Fruit fly (Drosophila melanogaster) whole organism, prepupa: ENCODE data around the gene Flo2.

ENCODE experiments used
- CG10631 ChIP-seq: fragments of 200-800 bp; sonication (Bioruptor generic); optimal IDR thresholded peaks from 2 replicates; lab custom pipeline; 2016; ENCODE audit warnings: missing biosample characterization, missing genetic modification characterization
- CG11294 ChIP-seq: fragments of 200-800 bp; sonication (Bioruptor generic); IDR thresholded peaks from 2 replicates; pipeline ENCODE4 v1.3.6; 2022; ENCODE audit warnings: missing biosample characterization, missing genetic modification characterization
- CG11762 ChIP-seq: fragments of 200-800 bp; sonication (Bioruptor generic); optimal IDR thresholded peaks from 3 replicates; lab custom pipeline; 2016; ENCODE audit warnings: missing biosample characterization, missing genetic modification characterization; ENCODE audit not compliant: insufficient read depth
- CG11902 ChIP-seq: fragments of 200-800 bp; sonication (Bioruptor generic); optimal IDR thresholded peaks from 3 replicates; lab custom pipeline; 2016; ENCODE audit warnings: missing biosample characterization, missing genetic modification characterization
- CG15336 ChIP-seq: fragments of 200-800 bp; sonication (Bioruptor generic); IDR thresholded peaks from 2 replicates; pipeline ENCODE4 v1.3.6; 2022; ENCODE audit warnings: missing biosample characterization, missing genetic modification characterization
- CG1621 ChIP-seq: fragments of 200-800 bp; sonication (Bioruptor generic); optimal IDR thresholded peaks from 3 replicates; lab custom pipeline; 2018; ENCODE audit warnings: missing biosample characterization, mild to moderate bottlenecking, missing genetic modification characterization
- CG31627 ChIP-seq: fragments of 200-800 bp; sonication (Bioruptor generic); optimal IDR thresholded peaks from 3 replicates; lab custom pipeline; 2016; ENCODE audit warnings: missing biosample characterization, missing genetic modification characterization
- CG32006 ChIP-seq: fragments of 200-800 bp; sonication (Bioruptor generic); optimal IDR thresholded peaks from 3 replicates; lab custom pipeline; 2017; ENCODE audit warnings: missing biosample characterization, mild to moderate bottlenecking, missing genetic modification characterization
- CG34406 ChIP-seq: fragments of 200-800 bp; sonication (Bioruptor generic); optimal IDR thresholded peaks from 3 replicates; lab custom pipeline; 2016; ENCODE audit warnings: missing biosample characterization, missing genetic modification characterization
- CG4318 ChIP-seq: fragments of 200-800 bp; sonication (Bioruptor generic); optimal IDR thresholded peaks from 3 replicates; lab custom pipeline; 2017; ENCODE audit warnings: missing biosample characterization, mild to moderate bottlenecking, missing genetic modification characterization
- CG6163 ChIP-seq: fragments of 200-800 bp; sonication (Bioruptor generic); IDR thresholded peaks from 3 replicates; pipeline ENCODE4 v1.3.6; 2022; ENCODE audit warnings: missing biosample characterization, missing genetic modification characterization
- CG6792 ChIP-seq: fragments of 200-800 bp; sonication (Bioruptor generic); optimal IDR thresholded peaks from 3 replicates; lab custom pipeline; 2016; ENCODE audit warnings: missing biosample characterization, missing genetic modification characterization
- CG6808 ChIP-seq: fragments of 200-800 bp; sonication (Bioruptor generic); optimal IDR thresholded peaks from 3 replicates; lab custom pipeline; 2017; ENCODE audit warnings: missing biosample characterization, missing genetic modification characterization, mild to moderate bottlenecking, moderate library complexity, missing genetic modification reagents
- CG7368 ChIP-seq: fragments of 200-800 bp; sonication (Bioruptor generic); optimal IDR thresholded peaks from 3 replicates; lab custom pipeline; 2016; ENCODE audit warnings: missing biosample characterization, missing genetic modification characterization
- CG8632 ChIP-seq: fragments of 200-800 bp; sonication (Bioruptor generic); optimal IDR thresholded peaks from 3 replicates; lab custom pipeline; 2016; ENCODE audit warnings: missing biosample characterization, missing genetic modification characterization
- Eip75B ChIP-seq: fragments of 200-800 bp; sonication (Bioruptor generic); optimal IDR thresholded peaks from 3 replicates; lab custom pipeline; 2016; ENCODE audit warnings: missing biosample characterization, missing genetic modification characterization
- Eip78C ChIP-seq: fragments of 200-800 bp; sonication (Bioruptor generic); peaks from one replicate; lab custom pipeline; 2016; ENCODE audit warnings: missing biosample characterization, missing genetic modification characterization
- Gug ChIP-seq: fragments of 200-800 bp; sonication (Bioruptor generic); IDR thresholded peaks from 2 replicates; pipeline ENCODE4 v1.3.6; 2022; ENCODE audit warnings: missing biosample characterization, missing genetic modification characterization
- Met ChIP-seq: fragments of 200-800 bp; sonication (Bioruptor generic); optimal IDR thresholded peaks from 3 replicates; lab custom pipeline; 2016; ENCODE audit warnings: missing biosample characterization, missing genetic modification characterization
- OdsH ChIP-seq: fragments of 200-800 bp; sonication (Bioruptor generic); optimal IDR thresholded peaks from 3 replicates; lab custom pipeline; 2016; ENCODE audit warnings: missing biosample characterization, missing genetic modification characterization
- Smox ChIP-seq: fragments of 200-800 bp; sonication (Bioruptor generic); optimal IDR thresholded peaks from 3 replicates; lab custom pipeline; 2016; ENCODE audit warnings: missing biosample characterization, missing genetic modification characterization
- Sox102F ChIP-seq: fragments of 200-800 bp; sonication (Bioruptor generic); optimal IDR thresholded peaks from 2 replicates; lab custom pipeline; 2016; ENCODE audit warnings: missing biosample characterization, mild to moderate bottlenecking, missing genetic modification characterization
- achi ChIP-seq: fragments of 200-800 bp; sonication (Bioruptor generic); optimal IDR thresholded peaks from 3 replicates; lab custom pipeline; 2016; ENCODE audit warnings: missing biosample characterization, missing genetic modification characterization
- acj6 ChIP-seq: fragments of 200-800 bp; sonication (Bioruptor generic); optimal IDR thresholded peaks from 3 replicates; lab custom pipeline; 2016; ENCODE audit warnings: missing biosample characterization, missing genetic modification characterization
- cyc ChIP-seq: fragments of 200-800 bp; sonication (Bioruptor generic); optimal IDR thresholded peaks from 3 replicates; lab custom pipeline; 2016; ENCODE audit warnings: missing biosample characterization, missing genetic modification characterization
- dsx ChIP-seq: fragments of 200-800 bp; optimal IDR thresholded peaks from 3 replicates; lab custom pipeline; 2019; ENCODE audit warnings: missing biosample characterization, mild to moderate bottlenecking, missing genetic modification characterization, moderate library complexity; ENCODE audit not compliant: poor library complexity, severe bottlenecking
- eg ChIP-seq: fragments of 200-800 bp; sonication (Bioruptor generic); IDR thresholded peaks from 3 replicates; pipeline ENCODE4 v1.3.6; 2022; ENCODE audit warnings: missing biosample characterization, missing genetic modification characterization
- esn ChIP-seq: fragments of 200-800 bp; sonication (Bioruptor generic); optimal IDR thresholded peaks from 2 replicates; lab custom pipeline; 2016; ENCODE audit warnings: missing biosample characterization, mild to moderate bottlenecking, missing genetic modification characterization, moderate library complexity
- fkh ChIP-seq: fragments of 200-800 bp; sonication (Bioruptor generic); optimal IDR thresholded peaks from 3 replicates; lab custom pipeline; 2017; ENCODE audit warnings: missing biosample characterization, mild to moderate bottlenecking, missing genetic modification characterization, moderate library complexity
- lz ChIP-seq: fragments of 200-800 bp; sonication (Bioruptor generic); optimal IDR thresholded peaks from 3 replicates; lab custom pipeline; 2016; ENCODE audit warnings: missing biosample characterization, missing genetic modification characterization
- spab ChIP-seq: fragments of 200-800 bp; sonication (Bioruptor generic); optimal IDR thresholded peaks from 2 replicates; lab custom pipeline; 2017; ENCODE audit warnings: missing biosample characterization, mild to moderate bottlenecking, missing genetic modification characterization, missing genetic modification reagents
- svp ChIP-seq: fragments of 200-800 bp; sonication (Bioruptor generic); peaks from one replicate; lab custom pipeline; 2016; ENCODE audit warnings: missing biosample characterization, missing genetic modification characterization
- vri ChIP-seq: fragments of 200-800 bp; sonication (Bioruptor generic); optimal IDR thresholded peaks from 3 replicates; lab custom pipeline; 2016; ENCODE audit warnings: missing biosample characterization, mild to moderate bottlenecking, missing genetic modification characterization

Gene Flo2

DNA sequence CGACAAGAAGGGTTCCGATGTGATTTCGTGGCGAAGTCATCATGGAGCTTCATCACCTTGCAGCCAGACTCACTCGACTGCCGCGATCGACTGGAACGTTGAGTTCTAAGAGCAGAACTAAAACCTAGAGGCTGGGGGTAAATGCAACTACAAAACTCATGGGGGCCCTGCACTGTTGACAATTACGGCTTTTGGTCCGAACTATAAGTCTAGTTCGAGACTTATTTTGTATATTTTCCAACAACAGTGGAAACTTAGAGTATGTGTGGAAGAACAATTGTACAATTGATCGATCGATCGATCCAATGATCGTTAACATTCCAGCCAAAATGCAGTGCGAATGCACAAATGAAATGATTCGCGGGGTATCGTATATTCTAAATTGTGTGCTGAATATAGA is 17.1 kb downstream of the Flo2 start, which contains the start of gene CG9519:
CG9519 (minus strand) TSS at position 101 of the 400 bp plus-strand sequence.
- TF ChIP-seq achi (no peak), fkh (GFP tag; lab: Kevin White, UChicago) (no peak), acj6 (GFP tag; lab: Kevin White, UChicago) (no peak), CG6808 (GFP tag; lab: Kevin White, UChicago) (no peak)

DNA sequence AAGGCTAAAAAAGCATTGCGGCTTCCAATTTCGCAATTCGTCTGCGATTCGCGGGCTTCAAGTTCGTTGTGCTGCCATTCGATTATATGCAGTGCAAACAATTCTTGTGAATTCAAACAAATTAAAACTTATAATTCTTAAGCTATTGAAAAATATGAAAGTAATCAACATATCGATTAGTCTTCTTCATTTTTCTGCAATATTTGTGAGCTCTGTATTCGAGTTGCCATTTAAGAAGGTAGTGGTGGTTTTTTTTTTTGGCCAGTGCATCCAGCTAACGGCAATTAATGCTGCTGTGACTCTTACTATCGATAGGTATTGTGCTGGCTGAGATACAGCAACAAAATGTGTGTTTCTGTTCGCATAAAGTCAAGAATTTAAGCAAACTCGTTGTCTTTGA is 18.7 kb downstream of the Flo2 start:
- TF ChIP-seq CG11294 (GFP tag; lab: Robert Waterston, UW) (peak; percentile 44; the same call in 1 of the 2 replicates), Eip78C (GFP tag; lab: Kevin White, UChicago) (peak; percentile 44), CG6163 (0 out of 3 replicates have a peak, but pooled peaks have one; percentile 48), CG32006 (GFP tag; lab: Kevin White, UChicago) (peak; percentile 34), CG15336 (GFP tag; lab: Robert Waterston, UW) (peak; percentile 52; the same call in 1 of the 2 replicates), svp (GFP tag; lab: Kevin White, UChicago) (no peak), eg (GFP tag; lab: Robert Waterston, UW) (peak; percentile 75), Sox102F (GFP tag; lab: Kevin White, UChicago) (peak; percentile 6), CG31627 (GFP tag; lab: Kevin White, UChicago) (no peak), OdsH (GFP tag; lab: Kevin White, UChicago) (peak; percentile 18)

DNA sequence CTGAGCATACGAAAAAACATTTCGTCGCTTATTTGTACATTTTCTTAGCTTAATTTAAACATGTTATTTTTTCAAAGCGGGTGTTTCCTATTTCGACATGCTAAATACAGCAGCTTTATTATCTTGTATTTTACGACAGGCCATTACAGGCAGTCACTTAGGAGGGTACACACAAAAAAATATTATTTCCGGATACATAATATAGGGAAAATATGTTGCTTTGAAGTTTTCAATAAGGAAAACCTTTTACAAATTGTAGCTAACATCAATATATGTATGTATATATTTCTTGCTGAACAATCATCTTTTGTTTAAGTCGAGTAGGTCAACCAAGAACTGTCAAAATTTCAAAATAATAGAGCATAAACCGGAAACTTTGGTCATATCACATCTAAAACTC is 19.8 kb downstream of the Flo2 start, which contains the start of gene CG46399:
CG46399 (plus strand) TSS at position 301 of the 400 bp plus-strand sequence.
- TF ChIP-seq achi (no peak), CG15336 (GFP tag; lab: Robert Waterston, UW) (no peak), CG10631 (GFP tag; lab: Kevin White, UChicago) (no peak), CG11902 (GFP tag; lab: Kevin White, UChicago) (no peak), CG7368 (GFP tag; lab: Kevin White, UChicago) (no peak), CG1621 (no peak), spab (GFP tag; lab: Kevin White, UChicago) (no peak), esn (GFP tag; lab: Kevin White, UChicago) (no peak), CG34406 (GFP tag; lab: Kevin White, UChicago) (no peak), CG4318 (no peak), lz (GFP tag; lab: Kevin White, UChicago) (no peak), CG32006 (GFP tag; lab: Kevin White, UChicago) (no peak), Met (GFP tag; lab: Kevin White, UChicago) (no peak)

DNA sequence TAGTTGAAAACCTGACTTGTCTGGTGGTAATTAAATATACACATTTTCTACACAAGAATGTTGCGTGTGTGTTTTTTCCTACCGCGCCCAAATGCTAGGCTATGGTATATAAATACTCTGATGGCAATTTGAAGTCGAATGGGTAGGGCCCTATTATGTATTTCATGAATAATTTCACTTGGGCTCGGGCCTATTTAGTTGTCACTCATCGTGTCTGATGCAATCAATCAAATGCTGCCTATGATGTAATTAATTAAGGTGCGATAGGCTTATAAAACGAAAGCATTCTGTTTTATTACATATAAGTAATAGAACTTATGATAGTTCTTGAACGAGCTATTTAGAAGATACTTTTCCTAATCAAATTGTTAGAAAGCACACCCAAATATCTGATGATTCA is 23.3 kb downstream of the Flo2 start:
- TF ChIP-seq Sox102F (GFP tag; lab: Kevin White, UChicago) (no peak), Eip78C (GFP tag; lab: Kevin White, UChicago) (peak; percentile 25)

DNA sequence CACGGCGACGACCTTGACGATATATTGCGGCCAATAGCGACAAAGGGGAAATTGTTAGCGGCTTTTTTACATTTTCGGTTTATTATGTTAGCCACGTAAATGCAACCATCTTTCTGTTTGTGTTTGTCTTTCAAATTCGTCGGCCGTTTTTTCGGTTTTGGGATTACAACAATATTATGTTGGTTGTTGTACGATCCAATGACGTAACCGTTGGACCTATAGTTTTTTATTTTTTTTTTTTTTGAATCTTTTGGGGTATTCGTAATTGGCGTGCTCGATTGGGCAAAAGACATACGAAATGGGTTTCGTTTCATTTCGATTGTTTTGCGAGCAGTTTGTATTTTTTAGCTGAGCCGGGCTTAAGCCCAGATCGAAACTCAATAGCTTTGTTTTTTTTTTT is 27.7 kb downstream of the Flo2 start:
- TF ChIP-seq Eip75B (no peak), CG8632 (GFP tag; lab: Kevin White, UChicago) (no peak), CG11762 (GFP tag; lab: Kevin White, UChicago) (no peak), CG6163 (no peak), eg (GFP tag; lab: Robert Waterston, UW) (no peak), Sox102F (GFP tag; lab: Kevin White, UChicago) (no peak), cyc (no peak), Smox (no peak), Gug (no peak), CG15336 (GFP tag; lab: Robert Waterston, UW) (no peak), svp (GFP tag; lab: Kevin White, UChicago) (no peak), CG6792 (GFP tag; lab: Kevin White, UChicago) (no peak), CG4318 (no peak), dsx (GFP tag; lab: Kevin White, UChicago) (no peak), vri (GFP tag; lab: Kevin White, UChicago) (no peak)
